Worm (Caenorhabditis elegans): ENCODE measurements around the gene lron-15.

DNA sequence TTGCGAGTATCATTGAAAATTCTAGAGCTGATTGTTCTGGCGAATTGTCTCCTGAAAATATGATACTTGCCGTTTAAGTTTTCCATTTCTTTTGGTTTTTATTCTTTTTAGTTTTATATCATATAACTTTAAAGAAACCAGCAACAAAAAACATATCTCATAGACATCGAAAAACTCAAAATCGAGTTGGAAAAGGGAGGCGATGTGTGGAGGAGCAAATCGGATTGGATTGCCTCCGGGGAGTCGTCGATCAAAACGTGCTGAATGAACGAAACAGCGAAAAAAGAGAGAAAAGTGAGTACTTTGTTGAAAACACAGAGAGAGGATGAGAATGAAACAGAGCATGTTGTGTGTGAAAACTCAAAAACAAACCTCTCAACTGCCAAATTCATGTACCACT is 47.6 kb downstream of the lron-15 start:
- no peak for TF ChIP-seq fkh-6 (tag; optimal IDR thresholded peaks at IDR 0.05)
- no peak for TF ChIP-seq pqm-1 (tag; optimal IDR thresholded peaks at IDR 0.05)
- no peak for TF ChIP-seq ttx-3 (tag; optimal IDR thresholded peaks at IDR 0.05)
